Fruit fly (Drosophila melanogaster) whole organism, embryonic: ENCODE data around the gene AP-2mu.

Experiments used
- Aef1 ChIP-seq: fragments of 200-800 bp; sonication (Bioruptor generic); IDR thresholded peaks from 3 replicates; pipeline ENCODE4 v1.3.6; 2022; ENCODE audit warnings: missing biosample characterization, missing genetic modification characterization
- B-H2 ChIP-seq: fragments of 200-800 bp; sonication (Bioruptor generic); optimal IDR thresholded peaks from 2 replicates; lab custom pipeline; 2018; ENCODE audit warnings: missing biosample characterization, mild to moderate bottlenecking, missing genetic modification characterization
- Bgb ChIP-seq: fragments of 200-800 bp; sonication (Bioruptor generic); IDR thresholded peaks from 2 replicates; pipeline ENCODE4 v1.3.6; 2022; ENCODE audit warnings: missing biosample characterization, missing genetic modification characterization; ENCODE audit not compliant: partially characterized antibody
- BtbVII ChIP-seq: fragments of 200-800 bp; sonication (Bioruptor generic); optimal IDR thresholded peaks from 3 replicates; lab custom pipeline; 2017; ENCODE audit warnings: missing biosample characterization, mild to moderate bottlenecking, missing genetic modification characterization
- CG10979 ChIP-seq: fragments of 200-800 bp; sonication (Bioruptor generic); optimal IDR thresholded peaks from 2 replicates; lab custom pipeline; 2018; ENCODE audit warnings: missing biosample characterization, mild to moderate bottlenecking, missing genetic modification characterization, moderate library complexity
- CG11504 ChIP-seq: fragments of 200-800 bp; sonication (Bioruptor generic); optimal IDR thresholded peaks from 3 replicates; lab custom pipeline; 2019; ENCODE audit warnings: missing biosample characterization, mild to moderate bottlenecking, missing genetic modification characterization, moderate library complexity
- CG14050 ChIP-seq: fragments of 200-800 bp; sonication (Bioruptor generic); IDR thresholded peaks from 3 replicates; pipeline ENCODE4 v1.3.6; 2022; ENCODE audit warnings: missing biosample characterization, missing genetic modification characterization
- CG15011 ChIP-seq: fragments of 200-800 bp; sonication (Bioruptor generic); optimal IDR thresholded peaks from 3 replicates; lab custom pipeline; 2018; ENCODE audit warnings: missing biosample characterization, mild to moderate bottlenecking, missing genetic modification characterization
- CG15479 ChIP-seq: fragments of 200-800 bp; sonication (Bioruptor generic); optimal IDR thresholded peaks from 3 replicates; lab custom pipeline; 2019; ENCODE audit warnings: missing biosample characterization, mild to moderate bottlenecking, missing genetic modification characterization, moderate library complexity
- CG16815 ChIP-seq: fragments of 200-800 bp; sonication (Bioruptor generic); optimal IDR thresholded peaks from 3 replicates; lab custom pipeline; 2017; ENCODE audit warnings: missing biosample characterization, mild to moderate bottlenecking, missing genetic modification characterization
- CG17186 ChIP-seq: fragments of 200-800 bp; sonication (Bioruptor generic); optimal IDR thresholded peaks from 3 replicates; lab custom pipeline; 2017; ENCODE audit warnings: missing biosample characterization, missing genetic modification reagents, missing genetic modification characterization
- CG2116 ChIP-seq: fragments of 200-800 bp; sonication (Bioruptor generic); optimal IDR thresholded peaks from 3 replicates; lab custom pipeline; 2018; ENCODE audit warnings: missing biosample characterization, mild to moderate bottlenecking, missing genetic modification characterization
- CG34376 ChIP-seq: fragments of 200-800 bp; sonication (Bioruptor generic); optimal IDR thresholded peaks from 2 replicates; lab custom pipeline; 2018; ENCODE audit warnings: missing biosample characterization, mild to moderate bottlenecking, missing genetic modification characterization
- CG3838 ChIP-seq: fragments of 200-800 bp; sonication (Bioruptor generic); optimal IDR thresholded peaks from 3 replicates; lab custom pipeline; 2016; ENCODE audit warnings: missing biosample characterization, missing genetic modification characterization
- CG42726 ChIP-seq: fragments of 200-800 bp; sonication (Bioruptor generic); IDR thresholded peaks from 2 replicates; pipeline ENCODE4 v1.3.6; 2022; ENCODE audit warnings: missing biosample characterization, missing genetic modification characterization; ENCODE audit not compliant: partially characterized antibody
- CG4328 ChIP-seq: fragments of 200-800 bp; sonication (Bioruptor generic); optimal IDR thresholded peaks from 3 replicates; lab custom pipeline; 2017; ENCODE audit warnings: missing biosample characterization, missing genetic modification reagents, missing genetic modification characterization
- CG8388 ChIP-seq: fragments of 200-800 bp; sonication (Bioruptor generic); optimal IDR thresholded peaks from 2 replicates; lab custom pipeline; 2019; ENCODE audit warnings: missing biosample characterization, mild to moderate bottlenecking, missing genetic modification characterization, moderate library complexity
- CG9817 ChIP-seq: fragments of 200-800 bp; sonication (Bioruptor generic); optimal IDR thresholded peaks from 2 replicates; lab custom pipeline; 2018; ENCODE audit warnings: missing biosample characterization, mild to moderate bottlenecking, missing genetic modification characterization, moderate library complexity
- Chrac-16 ChIP-seq: fragments of 200-800 bp; sonication (Bioruptor generic); optimal IDR thresholded peaks from 3 replicates; lab custom pipeline; 2016; ENCODE audit warnings: missing biosample characterization, missing genetic modification characterization
- Dad ChIP-seq: fragments of 200-800 bp; sonication (Bioruptor generic); optimal IDR thresholded peaks from 3 replicates; lab custom pipeline; 2016; ENCODE audit warnings: missing biosample characterization, missing genetic modification characterization
- Deaf1 ChIP-seq: fragments of 200-800 bp; optimal IDR thresholded peaks from 3 replicates; lab custom pipeline; 2019; ENCODE audit warnings: missing biosample characterization, mild to moderate bottlenecking, missing genetic modification characterization, moderate library complexity
- Dfd ChIP-seq, 2 experiments: fragments of >200 bp; optimal IDR thresholded peaks; 2 replicates each; lab custom pipeline; 2017; ENCODE audit warnings: missing biosample characterization in 2 of 2, missing genetic modification characterization in 2 of 2
- Ets65A ChIP-seq: fragments of 200-800 bp; sonication (Bioruptor generic); peaks from one replicate; lab custom pipeline; 2016; ENCODE audit warnings: missing biosample characterization, missing genetic modification characterization
- Fer1 ChIP-seq: fragments of 200-800 bp; sonication (Bioruptor generic); optimal IDR thresholded peaks from 2 replicates; lab custom pipeline; 2017; ENCODE audit warnings: missing biosample characterization, mild to moderate bottlenecking, missing genetic modification characterization
- GATAe ChIP-seq: fragments of 200-800 bp; sonication (Bioruptor generic); conservative IDR thresholded peaks from 2 replicates; pipeline ENCODE4 v1.3.6; 2022; ENCODE audit warnings: missing biosample characterization, missing genetic modification characterization
- Hr3 ChIP-seq: fragments of 200-800 bp; sonication (Bioruptor generic); optimal IDR thresholded peaks from 3 replicates; lab custom pipeline; 2016; ENCODE audit warnings: missing biosample characterization, missing genetic modification characterization
- Hr51 ChIP-seq, 2 experiments: fragments of 200-800 bp; sonication (Bioruptor generic); optimal IDR thresholded peaks; 2 replicates in 1 of 2; 3 replicates in 1 of 2; lab custom pipeline; 2016 to 2018; ENCODE audit warnings: missing biosample characterization in 2 of 2, missing genetic modification characterization in 2 of 2, mild to moderate bottlenecking in 1 of 2, moderate library complexity in 1 of 2
- Nf-YB ChIP-seq: fragments of 200-800 bp; sonication (Bioruptor generic); optimal IDR thresholded peaks from 3 replicates; lab custom pipeline; 2019; ENCODE audit warnings: missing biosample characterization, mild to moderate bottlenecking, missing genetic modification characterization, moderate library complexity
- Poxn ChIP-seq: fragments of 200-800 bp; sonication (Bioruptor generic); IDR thresholded peaks from 2 replicates; pipeline ENCODE4 v1.3.6; 2022; ENCODE audit warnings: missing biosample characterization, missing genetic modification characterization
- Ssrp ChIP-seq: fragments of 200-800 bp; sonication (Bioruptor generic); optimal IDR thresholded peaks from 2 replicates; lab custom pipeline; 2018; ENCODE audit warnings: missing biosample characterization, mild to moderate bottlenecking, missing genetic modification characterization, moderate library complexity
- TFAM ChIP-seq: fragments of 200-800 bp; sonication (Bioruptor generic); optimal IDR thresholded peaks from 2 replicates; lab custom pipeline; 2017; ENCODE audit warnings: missing biosample characterization, missing genetic modification characterization, inconsistent platforms
- caup ChIP-seq: fragments of 200-800 bp; sonication (Bioruptor generic); optimal IDR thresholded peaks from 3 replicates; lab custom pipeline; 2017; ENCODE audit warnings: missing biosample characterization, mild to moderate bottlenecking, missing genetic modification characterization, moderate library complexity; ENCODE audit not compliant: severe bottlenecking
- chinmo ChIP-seq: fragments of 200-800 bp; sonication (Bioruptor generic); IDR thresholded peaks from 4 replicates; pipeline ENCODE4 v1.3.6; 2022; ENCODE audit warnings: missing biosample characterization, missing genetic modification characterization; ENCODE audit not compliant: partially characterized antibody
- chm ChIP-seq: fragments of 200-800 bp; sonication (Bioruptor generic); IDR thresholded peaks from 2 replicates; pipeline ENCODE4 v1.3.6; 2022; ENCODE audit warnings: missing biosample characterization, missing genetic modification characterization
- dmrt99B ChIP-seq: fragments of 200-800 bp; sonication (Bioruptor generic); optimal IDR thresholded peaks from 2 replicates; lab custom pipeline; 2018; ENCODE audit warnings: missing biosample characterization, mild to moderate bottlenecking, missing genetic modification characterization, moderate library complexity
- gcm ChIP-seq: fragments of 200-800 bp; sonication (Bioruptor generic); optimal IDR thresholded peaks from 2 replicates; lab custom pipeline; 2019; ENCODE audit warnings: missing biosample characterization, mild to moderate bottlenecking, missing genetic modification characterization, moderate library complexity
- insv ChIP-seq, 2 experiments: fragments of 200-800 bp; sonication (Bioruptor generic); optimal IDR thresholded peaks; 3 replicates each; lab custom pipeline; 2016 to 2018; ENCODE audit warnings: missing biosample characterization in 2 of 2, missing genetic modification characterization in 2 of 2
- mirr ChIP-seq: fragments of 200-800 bp; sonication (Bioruptor generic); optimal IDR thresholded peaks from 3 replicates; lab custom pipeline; 2018; ENCODE audit warnings: missing biosample characterization, mild to moderate bottlenecking, missing genetic modification characterization
- nom ChIP-seq: fragments of 200-800 bp; sonication (Bioruptor generic); optimal IDR thresholded peaks from 2 replicates; lab custom pipeline; 2017; ENCODE audit warnings: missing biosample characterization, missing genetic modification characterization, mild to moderate bottlenecking, moderate library complexity, missing genetic modification reagents
- prd ChIP-seq, 3 experiments: fragments of >200 bp in 2 of 3; fragments of 200-800 bp in 1 of 3; sonication (Bioruptor generic) in 1 of 3; optimal IDR thresholded peaks in 2 of 3; IDR thresholded peaks in 1 of 3; 2 replicates in 2 of 3; 3 replicates in 1 of 3; pipeline versions ENCODE4 v1.3.6 to Lab custom; 2017 to 2022; ENCODE audit warnings: missing biosample characterization in 1 of 3, missing genetic modification characterization in 1 of 3
- schlank ChIP-seq: fragments of 200-800 bp; sonication (Bioruptor generic); optimal IDR thresholded peaks from 2 replicates; lab custom pipeline; 2018; ENCODE audit warnings: missing biosample characterization, mild to moderate bottlenecking, missing genetic modification characterization
- sd ChIP-seq: fragments of 200-800 bp; sonication (Bioruptor generic); optimal IDR thresholded peaks from 3 replicates; lab custom pipeline; 2018; ENCODE audit warnings: missing biosample characterization, mild to moderate bottlenecking, missing genetic modification characterization, moderate library complexity
- sug ChIP-seq: fragments of 200-800 bp; optimal IDR thresholded peaks from 2 replicates; lab custom pipeline; 2019; ENCODE audit warnings: missing biosample characterization, mild to moderate bottlenecking, missing genetic modification characterization, moderate library complexity
- tgo ChIP-seq: fragments of 200-800 bp; sonication (Bioruptor generic); IDR thresholded peaks from 3 replicates; pipeline ENCODE4 v1.3.6; 2022; ENCODE audit warnings: missing biosample characterization, missing genetic modification characterization
- zfh1 ChIP-seq: fragments of 200-800 bp; sonication (Bioruptor generic); IDR thresholded peaks from 3 replicates; pipeline ENCODE4 v1.3.6; 2022; ENCODE audit warnings: missing biosample characterization, missing genetic modification characterization

Gene AP-2mu

DNA sequence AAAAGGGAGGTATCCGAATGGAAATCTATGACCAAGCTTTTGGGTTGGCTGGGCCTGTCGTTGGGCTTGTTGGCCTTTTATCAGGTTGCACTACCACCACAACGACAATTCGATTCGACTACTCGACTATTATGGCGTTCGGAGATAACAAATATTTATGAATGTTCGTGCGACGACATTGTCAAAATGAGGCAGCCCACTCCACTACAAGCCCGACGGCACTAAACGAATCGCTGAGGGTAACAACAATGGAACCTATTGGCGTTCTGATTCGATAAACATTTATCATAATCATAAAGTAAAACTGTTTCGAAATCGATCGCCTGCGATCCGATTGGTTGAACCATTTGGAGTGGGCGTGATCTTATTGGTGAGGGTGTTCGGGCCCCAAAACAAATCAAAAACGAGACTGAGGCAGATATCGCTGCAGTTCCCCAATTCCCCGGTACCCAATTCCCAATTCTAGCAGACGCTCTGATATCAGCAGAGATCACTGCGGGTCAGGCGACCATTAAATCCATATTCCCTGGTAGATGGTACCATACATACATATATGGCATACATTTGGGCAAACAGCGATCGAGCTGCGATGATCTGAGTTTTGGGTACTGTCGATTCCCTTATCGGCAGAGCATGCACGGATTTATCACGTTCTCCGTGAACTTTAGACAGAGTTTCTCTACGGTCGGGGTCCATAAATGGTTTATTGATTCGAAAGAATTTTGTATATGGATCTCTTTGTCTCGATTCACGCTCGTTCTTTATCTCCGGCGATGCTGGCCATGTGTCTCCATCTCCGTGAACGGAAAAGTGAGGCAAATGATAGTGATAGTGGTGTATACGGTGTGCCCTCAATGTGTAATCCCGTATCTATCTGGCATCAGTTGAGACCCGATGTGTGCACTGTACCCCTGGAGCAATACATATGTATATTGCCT, 7.6 kb upstream of the AP-2mu start (continued):
- peak; percentile 53; the same call in 1 of the 2 replicates for TF ChIP-seq GATAe
- peak; percentile 75; the same call in 1 of the 4 replicates for TF ChIP-seq chinmo (GFP tag; lab: Robert Waterston, UW)
- TF ChIP-seq Fer1, result no peak
- peak; percentile 42 for TF ChIP-seq mirr (GFP tag; lab: Kevin White, UChicago)
- no peak for TF ChIP-seq CG2116
- 0 out of 2 replicates have a peak, but pooled peaks have one; percentile 8 for TF ChIP-seq Bgb (GFP tag; lab: Robert Waterston, UW)
- TF ChIP-seq Hr3 (GFP tag; lab: Kevin White, UChicago), result no peak
- TF ChIP-seq chm (GFP tag; lab: Robert Waterston, UW), result no peak
- TF ChIP-seq CG15479, result peak; percentile 62
- no peak for TF ChIP-seq CG11504 (tag; lab: Kevin White, UChicago)
- TF ChIP-seq Nf-YB (GFP tag; lab: Kevin White, UChicago), result peak; percentile 96
- peak; percentile 9 for TF ChIP-seq Ets65A (GFP tag; lab: Kevin White, UChicago)
- no peak for TF ChIP-seq CG15011 (GFP tag; lab: Kevin White, UChicago)
- peak; percentile 6 for TF ChIP-seq sd (tag; lab: Kevin White, UChicago)

DNA sequence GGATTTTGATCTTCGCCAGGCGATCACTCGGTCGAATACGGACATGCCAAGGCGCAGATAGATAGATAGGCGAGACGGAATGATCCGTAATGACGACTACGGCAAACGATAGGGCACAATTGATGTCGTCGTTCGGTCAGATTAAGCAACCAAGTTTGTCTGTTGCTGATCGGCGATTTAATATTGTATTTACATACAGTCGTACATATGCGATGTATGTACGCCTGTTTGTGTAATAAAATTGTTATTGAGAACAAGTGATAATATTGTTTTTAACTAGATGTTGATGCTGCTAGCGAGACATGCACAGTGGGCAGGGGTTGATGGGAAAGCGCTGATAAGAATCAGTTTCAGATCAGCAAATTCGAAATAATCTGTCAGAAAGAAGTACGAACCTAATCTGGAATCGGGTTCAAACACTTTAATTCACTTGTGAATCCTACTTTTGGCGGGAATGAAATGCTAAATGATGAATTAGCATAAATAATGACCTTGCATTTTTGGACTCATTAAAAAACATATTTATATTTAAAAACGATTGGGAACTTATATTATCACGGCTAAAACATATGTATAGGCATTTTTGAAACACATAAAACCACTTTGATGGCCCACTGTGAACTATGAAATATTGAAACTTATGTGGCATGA, 6.8 kb upstream of the AP-2mu start:
- TF ChIP-seq CG9817 (tag; lab: Kevin White, UChicago) (no peak), dmrt99B (tag; lab: Kevin White, UChicago) (no peak), tgo (GFP tag; lab: Robert Waterston, UW) (no peak), Dad (GFP tag; lab: Kevin White, UChicago) (no peak), Ssrp (peak; percentile 20), CG14050 (GFP tag; lab: Robert Waterston, UW) (no peak), CG16815 (peak; percentile 6), CG17186 (GFP tag; lab: Kevin White, UChicago) (no peak), TFAM (GFP tag; lab: Kevin White, UChicago) (no peak), Hr51 (GFP tag; optimal IDR thresholded peaks at IDR 0.05; lab: Kevin White, UChicago) (peak in 1 of 2 experiments; percentile 2), CG4328 (GFP tag; lab: Kevin White, UChicago) (no peak), zfh1 (no peak), prd (optimal IDR thresholded peaks at IDR 0.05; lab: Kevin White, UChicago) (no peak), prd (GFP tag; IDR thresholded peaks at IDR 0.05; lab: Robert Waterston, UW) (peak; percentile 30; the same call in 1 of the 3 replicates), insv (GFP tag; optimal IDR thresholded peaks at IDR 0.05; lab: Kevin White, UChicago) (no peak), sug (tag; lab: Kevin White, UChicago) (no peak), schlank (no peak), caup (GFP tag; lab: Kevin White, UChicago) (no peak), CG42726 (GFP tag; lab: Robert Waterston, UW) (no peak), B-H2 (GFP tag; lab: Kevin White, UChicago) (no peak), CG34376 (GFP tag; lab: Kevin White, UChicago) (peak; percentile 84), Deaf1 (tag; lab: Kevin White, UChicago) (no peak), gcm (GFP tag; lab: Kevin White, UChicago) (no peak), CG3838 (GFP tag; lab: Kevin White, UChicago) (no peak), Chrac-16 (GFP tag; lab: Kevin White, UChicago) (peak; percentile 2), Aef1 (GFP tag; lab: Robert Waterston, UW) (no peak), CG8388 (GFP tag; lab: Kevin White, UChicago) (no peak), nom (GFP tag; lab: Kevin White, UChicago) (no peak), Poxn (no peak), BtbVII (GFP tag; lab: Kevin White, UChicago) (no peak), CG10979 (tag; lab: Kevin White, UChicago) (peak; percentile 5), Dfd (GFP tag; optimal IDR thresholded peaks at IDR 0.05; lab: Kevin White, UChicago) (no peak)
